Worm (Caenorhabditis elegans) whole organism, young adult: ENCODE measurements around the gene T07F8.1.

Experiments used
- F49E8.2 ChIP-seq: sonication (generic microtip); optimal IDR thresholded peaks from 3 replicates; lab custom pipeline; 2017; ENCODE audit warnings: missing genetic modification characterization, mild to moderate bottlenecking, missing compliant biosample characterization, antibody characterized with exemption, moderate library complexity; ENCODE audit not compliant: insufficient read depth
- Y67H2A.10 ChIP-seq: fragments of 200-800 bp; sonication (Bioruptor generic); conservative IDR thresholded peaks from 2 replicates; pipeline ENCODE4 v1.3.6; 2022; ENCODE audit warnings: missing genetic modification reagents, missing genetic modification characterization, missing compliant biosample characterization
- let-607 ChIP-seq, 2 experiments: fragments of 200-800 bp in 1 of 2; sonication (Bioruptor generic) in 1 of 2; sonication (generic microtip) in 1 of 2; optimal IDR thresholded peaks; 2 replicates each; lab custom pipeline; 2016 to 2018; ENCODE audit warnings: mild to moderate bottlenecking in 2 of 2, missing compliant biosample characterization in 2 of 2, missing genetic modification characterization in 2 of 2, moderate library complexity in 2 of 2, missing genotype in 1 of 2

ce11 chrII:7098578-7098977, 49.6 kb upstream of the T07F8.1 start, which contains the start of gene mct-5:
- no peak for TF ChIP-seq let-607 (tag; optimal IDR thresholded peaks at IDR 0.05; lab: Kevin White, UChicago)
- no peak for TF ChIP-seq Y67H2A.10 (GFP tag; lab: Robert Waterston, UW)
- TF ChIP-seq F49E8.2 (tag; lab: Kevin White, UChicago) = no peak
